Fruit fly (Drosophila melanogaster) whole organism, embryonic: ENCODE measurements around the gene CG43179.

Experiments used
- ATbp ChIP-seq: fragments of 200-800 bp; sonication (Bioruptor generic); optimal IDR thresholded peaks from 2 replicates; lab custom pipeline; 2017; ENCODE audit warnings: missing biosample characterization, mild to moderate bottlenecking, missing genetic modification characterization, missing genetic modification reagents
- Bteb2 ChIP-seq: fragments of 200-800 bp; sonication (Bioruptor generic); optimal IDR thresholded peaks from 2 replicates; lab custom pipeline; 2016; ENCODE audit warnings: missing biosample characterization, missing genetic modification characterization
- CG1024 ChIP-seq: fragments of 200-800 bp; sonication (Bioruptor generic); IDR thresholded peaks from 2 replicates; pipeline ENCODE4 v1.3.6; 2022; ENCODE audit warnings: missing biosample characterization, missing genetic modification characterization
- CG12155 ChIP-seq: fragments of 200-800 bp; sonication (Bioruptor generic); optimal IDR thresholded peaks from 3 replicates; lab custom pipeline; 2016; ENCODE audit warnings: missing biosample characterization, missing genetic modification characterization
- CG12219 ChIP-seq: fragments of 200-800 bp; sonication (Bioruptor generic); optimal IDR thresholded peaks from 3 replicates; lab custom pipeline; 2018; ENCODE audit warnings: missing biosample characterization, mild to moderate bottlenecking, missing genetic modification characterization
- CG12659 ChIP-seq: fragments of 200-800 bp; sonication (Bioruptor generic); optimal IDR thresholded peaks from 3 replicates; lab custom pipeline; 2017; ENCODE audit warnings: mild to moderate bottlenecking, missing biosample characterization, missing genetic modification reagents, missing genetic modification characterization
- CG13775 ChIP-seq: fragments of 200-800 bp; sonication (Bioruptor generic); optimal IDR thresholded peaks from 3 replicates; lab custom pipeline; 2017; ENCODE audit warnings: missing biosample characterization, mild to moderate bottlenecking, missing genetic modification characterization
- CG15011 ChIP-seq: fragments of 200-800 bp; sonication (Bioruptor generic); optimal IDR thresholded peaks from 3 replicates; lab custom pipeline; 2018; ENCODE audit warnings: missing biosample characterization, mild to moderate bottlenecking, missing genetic modification characterization
- CG16779 ChIP-seq: fragments of 200-800 bp; sonication (Bioruptor generic); IDR thresholded peaks from 2 replicates; pipeline ENCODE4 v1.3.6; 2022; ENCODE audit warnings: missing biosample characterization, missing genetic modification characterization
- CG17385 ChIP-seq: fragments of 200-800 bp; sonication (Bioruptor generic); optimal IDR thresholded peaks from 3 replicates; lab custom pipeline; 2018; ENCODE audit warnings: missing biosample characterization, mild to moderate bottlenecking, missing genetic modification characterization
- CG18011 ChIP-seq: fragments of 200-800 bp; sonication (Bioruptor generic); optimal IDR thresholded peaks from 2 replicates; lab custom pipeline; 2017; ENCODE audit warnings: missing biosample characterization, missing genetic modification characterization, mild to moderate bottlenecking, moderate library complexity, missing genotype
- CG2889 ChIP-seq: fragments of 200-800 bp; sonication (Bioruptor generic); IDR thresholded peaks from 3 replicates; pipeline ENCODE4 v1.3.6; 2022; ENCODE audit warnings: missing biosample characterization, missing genetic modification characterization
- CG3281 ChIP-seq: fragments of 200-800 bp; sonication (Bioruptor generic); optimal IDR thresholded peaks from 3 replicates; lab custom pipeline; 2017; ENCODE audit warnings: missing biosample characterization, mild to moderate bottlenecking, missing genetic modification characterization
- CG4424 ChIP-seq: fragments of 200-800 bp; sonication (Bioruptor generic); optimal IDR thresholded peaks from 3 replicates; lab custom pipeline; 2016; ENCODE audit warnings: missing biosample characterization, missing genetic modification characterization
- CG4617 ChIP-seq: fragments of 200-800 bp; sonication (Bioruptor generic); optimal IDR thresholded peaks from 3 replicates; lab custom pipeline; 2016; ENCODE audit warnings: missing biosample characterization, missing genetic modification characterization, borderline replicate concordance
- CG4707 ChIP-seq: fragments of 200-800 bp; sonication (Bioruptor generic); optimal IDR thresholded peaks from 2 replicates; lab custom pipeline; 2018; ENCODE audit warnings: missing biosample characterization, mild to moderate bottlenecking, missing genetic modification characterization, moderate library complexity
- CG6765 ChIP-seq: fragments of 200-800 bp; sonication (Bioruptor generic); optimal IDR thresholded peaks from 3 replicates; lab custom pipeline; 2017; ENCODE audit warnings: missing biosample characterization, mild to moderate bottlenecking, missing genetic modification characterization
- CG6813 ChIP-seq: fragments of 200-800 bp; sonication (Bioruptor generic); optimal IDR thresholded peaks from 2 replicates; lab custom pipeline; 2017; ENCODE audit warnings: missing biosample characterization, missing genetic modification characterization, mild to moderate bottlenecking, moderate library complexity, missing genetic modification reagents
- CG9817 ChIP-seq: fragments of 200-800 bp; sonication (Bioruptor generic); optimal IDR thresholded peaks from 2 replicates; lab custom pipeline; 2018; ENCODE audit warnings: missing biosample characterization, mild to moderate bottlenecking, missing genetic modification characterization, moderate library complexity
- Dek ChIP-seq: fragments of 200-800 bp; sonication (Bioruptor generic); optimal IDR thresholded peaks from 3 replicates; lab custom pipeline; 2019; ENCODE audit warnings: missing biosample characterization, mild to moderate bottlenecking, missing genetic modification characterization, moderate library complexity
- E2f1 ChIP-seq: fragments of 200-800 bp; sonication (Bioruptor generic); IDR thresholded peaks from 2 replicates; pipeline ENCODE4 v1.3.6; 2022; ENCODE audit warnings: missing biosample characterization, missing genetic modification characterization
- Gsc ChIP-seq: fragments of 200-800 bp; sonication (Bioruptor generic); IDR thresholded peaks from 2 replicates; pipeline ENCODE4 v1.3.6; 2022; ENCODE audit warnings: missing biosample characterization, missing genetic modification characterization
- Hr3 ChIP-seq: fragments of 200-800 bp; sonication (Bioruptor generic); optimal IDR thresholded peaks from 3 replicates; lab custom pipeline; 2016; ENCODE audit warnings: missing biosample characterization, missing genetic modification characterization
- Hr51 ChIP-seq, 2 experiments: fragments of 200-800 bp; sonication (Bioruptor generic); optimal IDR thresholded peaks; 2 replicates in 1 of 2; 3 replicates in 1 of 2; lab custom pipeline; 2016 to 2018; ENCODE audit warnings: missing biosample characterization in 2 of 2, missing genetic modification characterization in 2 of 2, mild to moderate bottlenecking in 1 of 2, moderate library complexity in 1 of 2
- Hr78 ChIP-seq, 2 experiments: fragments of 200-800 bp in 1 of 2; fragments of >200 bp in 1 of 2; sonication (Bioruptor generic) in 1 of 2; optimal IDR thresholded peaks; 2 replicates each; lab custom pipeline; 2017 to 2019; ENCODE audit warnings: missing biosample characterization in 2 of 2, missing genetic modification characterization in 2 of 2, mild to moderate bottlenecking in 1 of 2, moderate library complexity in 1 of 2
- Mad ChIP-seq: fragments of 200-800 bp; sonication (Bioruptor generic); optimal IDR thresholded peaks from 2 replicates; lab custom pipeline; 2016; ENCODE audit warnings: missing biosample characterization, missing genetic modification characterization
- Med ChIP-seq: fragments of 200-800 bp; sonication (Bioruptor generic); peaks from one replicate; lab custom pipeline; 2016; ENCODE audit warnings: missing biosample characterization, missing genetic modification characterization, mild to moderate bottlenecking, inconsistent platforms, moderate library complexity
- Mrtf ChIP-seq: fragments of 200-800 bp; sonication (Bioruptor generic); IDR thresholded peaks from 3 replicates; pipeline ENCODE4 v1.3.6; 2022; ENCODE audit warnings: missing biosample characterization, missing genetic modification characterization
- NK7.1 ChIP-seq: fragments of 200-800 bp; sonication (Bioruptor generic); optimal IDR thresholded peaks from 3 replicates; lab custom pipeline; 2016; ENCODE audit warnings: missing biosample characterization, missing genetic modification characterization
- Ssrp ChIP-seq: fragments of 200-800 bp; sonication (Bioruptor generic); optimal IDR thresholded peaks from 2 replicates; lab custom pipeline; 2018; ENCODE audit warnings: missing biosample characterization, mild to moderate bottlenecking, missing genetic modification characterization, moderate library complexity
- az2 ChIP-seq: fragments of 200-800 bp; sonication (Bioruptor generic); optimal IDR thresholded peaks from 3 replicates; lab custom pipeline; 2016; ENCODE audit warnings: missing biosample characterization, missing genetic modification characterization
- bcd ChIP-seq: fragments of 200-800 bp; sonication (Bioruptor generic); optimal IDR thresholded peaks from 2 replicates; lab custom pipeline; 2017; ENCODE audit warnings: missing biosample characterization, mild to moderate bottlenecking, missing genetic modification characterization
- chinmo ChIP-seq: fragments of 200-800 bp; sonication (Bioruptor generic); IDR thresholded peaks from 4 replicates; pipeline ENCODE4 v1.3.6; 2022; ENCODE audit warnings: missing biosample characterization, missing genetic modification characterization; ENCODE audit not compliant: partially characterized antibody
- danr ChIP-seq: fragments of 200-800 bp; sonication (Bioruptor generic); IDR thresholded peaks from 2 replicates; pipeline ENCODE4 v1.3.6; 2022; ENCODE audit warnings: missing biosample characterization, missing genetic modification characterization
- dmrt99B ChIP-seq: fragments of 200-800 bp; sonication (Bioruptor generic); optimal IDR thresholded peaks from 2 replicates; lab custom pipeline; 2018; ENCODE audit warnings: missing biosample characterization, mild to moderate bottlenecking, missing genetic modification characterization, moderate library complexity
- fd3F ChIP-seq: fragments of 200-800 bp; sonication (Bioruptor generic); optimal IDR thresholded peaks from 2 replicates; lab custom pipeline; 2018; ENCODE audit warnings: missing biosample characterization, mild to moderate bottlenecking, missing genetic modification characterization, moderate library complexity
- fd64A ChIP-seq: fragments of 200-800 bp; sonication (Bioruptor generic); optimal IDR thresholded peaks from 3 replicates; lab custom pipeline; 2018; ENCODE audit warnings: missing biosample characterization, mild to moderate bottlenecking, missing genetic modification characterization
- luna ChIP-seq: fragments of 200-800 bp; sonication (Bioruptor generic); optimal IDR thresholded peaks from 2 replicates; lab custom pipeline; 2016; ENCODE audit warnings: missing biosample characterization, missing genetic modification characterization
- nau ChIP-seq: fragments of 200-800 bp; sonication (Bioruptor generic); optimal IDR thresholded peaks from 3 replicates; lab custom pipeline; 2017; ENCODE audit warnings: missing biosample characterization, mild to moderate bottlenecking, missing genetic modification characterization, missing genetic modification reagents
- onecut ChIP-seq: fragments of 200-800 bp; sonication (Bioruptor generic); IDR thresholded peaks from 2 replicates; pipeline ENCODE4 v1.3.6; 2022; ENCODE audit warnings: missing biosample characterization, missing genetic modification characterization
- pnt ChIP-seq: fragments of 200-800 bp; sonication (Bioruptor generic); optimal IDR thresholded peaks from 3 replicates; lab custom pipeline; 2016; ENCODE audit warnings: missing biosample characterization, missing genetic modification characterization
- rib ChIP-seq: fragments of 200-800 bp; sonication (Bioruptor generic); IDR thresholded peaks from 2 replicates; pipeline ENCODE4 v1.3.6; 2022; ENCODE audit warnings: missing biosample characterization, missing genetic modification characterization
- ro ChIP-seq: fragments of 200-800 bp; sonication (Bioruptor generic); IDR thresholded peaks from 2 replicates; pipeline ENCODE4 v1.3.6; 2022; ENCODE audit warnings: missing biosample characterization, missing genetic modification characterization
- seq ChIP-seq: fragments of 200-800 bp; sonication (Bioruptor generic); IDR thresholded peaks from 2 replicates; pipeline ENCODE4 v1.3.6; 2022; ENCODE audit warnings: missing biosample characterization, missing genetic modification characterization
- slou ChIP-seq: fragments of 200-800 bp; sonication (Bioruptor generic); optimal IDR thresholded peaks from 3 replicates; lab custom pipeline; 2016; ENCODE audit warnings: missing biosample characterization, missing genetic modification characterization
- so ChIP-seq: fragments of 200-800 bp; sonication (Bioruptor generic); IDR thresholded peaks from 3 replicates; pipeline ENCODE4 v1.3.6; 2022; ENCODE audit warnings: missing biosample characterization, missing genetic modification characterization
- tup ChIP-seq: fragments of 200-800 bp; sonication (Bioruptor generic); optimal IDR thresholded peaks from 2 replicates; lab custom pipeline; 2016; ENCODE audit warnings: missing biosample characterization, mild to moderate bottlenecking, missing genetic modification characterization, moderate library complexity
- zf30C ChIP-seq: fragments of 200-800 bp; sonication (Bioruptor generic); optimal IDR thresholded peaks from 3 replicates; lab custom pipeline; 2018; ENCODE audit warnings: missing biosample characterization, mild to moderate bottlenecking, missing genetic modification characterization

Gene CG43179

DNA sequence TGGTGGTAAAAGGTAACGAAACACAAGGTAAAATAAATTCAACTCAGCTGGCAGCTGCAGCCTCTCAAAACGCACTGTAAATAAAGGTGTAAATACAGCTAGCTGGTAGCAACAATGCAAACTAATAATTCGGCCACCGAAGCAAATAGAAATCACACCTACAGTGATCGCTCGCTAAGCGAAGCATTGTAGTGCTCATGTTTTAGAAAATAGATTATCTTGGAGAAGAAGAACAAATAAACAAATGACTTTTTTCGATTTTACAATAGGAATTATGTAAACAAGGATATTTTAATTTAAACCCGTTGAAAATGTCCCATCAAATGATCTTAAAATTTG lies 28.5 kb downstream of the CG43179 start (continued):
- TF ChIP-seq NK7.1 (GFP tag; lab: Kevin White, UChicago) (no peak), fd64A (GFP tag; lab: Kevin White, UChicago) (peak; percentile 77), az2 (GFP tag; lab: Kevin White, UChicago) (no peak), CG17385 (GFP tag; lab: Kevin White, UChicago) (peak; percentile 8), CG15011 (GFP tag; lab: Kevin White, UChicago) (no peak), CG4707 (GFP tag; lab: Kevin White, UChicago) (peak; percentile 15), Dek (tag; lab: Kevin White, UChicago) (peak; percentile 32), ATbp (peak; percentile 82), ro (GFP tag; lab: Robert Waterston, UW) (no peak), CG1024 (GFP tag; lab: Robert Waterston, UW) (no peak), CG2889 (no peak)

dm6 chr3R:14285059-14285953 lies 29.4 kb downstream of the CG43179 start:
- TF ChIP-seq Mrtf (GFP tag; lab: Robert Waterston, UW) (no peak), luna (GFP tag; lab: Kevin White, UChicago) (no peak), E2f1 (GFP tag; lab: Robert Waterston, UW) (no peak), zf30C (GFP tag; lab: Kevin White, UChicago) (no peak), Hr78 (GFP tag; optimal IDR thresholded peaks at IDR 0.05; lab: Kevin White, UChicago) (no peak), so (GFP tag; lab: Robert Waterston, UW) (no peak), pnt (GFP tag; lab: Kevin White, UChicago) (no peak), CG18011 (GFP tag; lab: Kevin White, UChicago) (no peak), CG3281 (GFP tag; lab: Kevin White, UChicago) (peak; percentile 9), CG9817 (tag; lab: Kevin White, UChicago) (peak; percentile 16), Hr51 (GFP tag; optimal IDR thresholded peaks at IDR 0.05; lab: Kevin White, UChicago) (peak in 1 of 2 experiments; percentile 11), CG6765 (GFP tag; lab: Kevin White, UChicago) (no peak), CG12659 (GFP tag; lab: Kevin White, UChicago) (peak; percentile 13), Gsc (no peak), danr (GFP tag; lab: Robert Waterston, UW) (no peak), Bteb2 (GFP tag; lab: Kevin White, UChicago) (no peak), Med (peak; percentile 83), CG16779 (GFP tag; lab: Robert Waterston, UW) (no peak), CG6813 (GFP tag; lab: Kevin White, UChicago) (peak; percentile 16), CG4617 (GFP tag; lab: Kevin White, UChicago) (no peak), chinmo (GFP tag; lab: Robert Waterston, UW) (no peak), CG12155 (peak; percentile 5), dmrt99B (tag; lab: Kevin White, UChicago) (peak; percentile 31), CG13775 (GFP tag; lab: Kevin White, UChicago) (peak; percentile 13), seq (no peak), Ssrp (tag; lab: Kevin White, UChicago) (peak; percentile 11), Mad (GFP tag; lab: Kevin White, UChicago) (no peak), CG12219 (no peak), CG4424 (GFP tag; lab: Kevin White, UChicago) (peak; percentile 23), rib (GFP tag; lab: Robert Waterston, UW) (no peak), Hr3 (GFP tag; lab: Kevin White, UChicago) (peak; percentile 33), tup (GFP tag; lab: Kevin White, UChicago) (peak; percentile 12), bcd (GFP tag; lab: Kevin White, UChicago) (peak; percentile 18), slou (GFP tag; lab: Kevin White, UChicago) (no peak), onecut (GFP tag; lab: Robert Waterston, UW) (peak; percentile 14; the same call in 1 of the 2 replicates), fd3F (GFP tag; lab: Kevin White, UChicago) (no peak), nau (GFP tag; lab: Kevin White, UChicago) (no peak)
